Worm (Caenorhabditis elegans) whole organism, L4/young adult: ENCODE measurements around the gene F11D11.22.

ENCODE experiments used
- W03F9.2 ChIP-seq: fragments of 150-350 bp; optimal IDR thresholded peaks from 2 replicates; lab custom pipeline; 2014; ENCODE audit warnings: missing biosample characterization, missing genetic modification characterization
- dao-5 ChIP-seq: sonication (generic microtip); optimal IDR thresholded peaks from 2 replicates; lab custom pipeline; 2016; ENCODE audit warnings: missing genotype, missing genetic modification characterization, moderate library complexity, missing compliant biosample characterization

DNA sequence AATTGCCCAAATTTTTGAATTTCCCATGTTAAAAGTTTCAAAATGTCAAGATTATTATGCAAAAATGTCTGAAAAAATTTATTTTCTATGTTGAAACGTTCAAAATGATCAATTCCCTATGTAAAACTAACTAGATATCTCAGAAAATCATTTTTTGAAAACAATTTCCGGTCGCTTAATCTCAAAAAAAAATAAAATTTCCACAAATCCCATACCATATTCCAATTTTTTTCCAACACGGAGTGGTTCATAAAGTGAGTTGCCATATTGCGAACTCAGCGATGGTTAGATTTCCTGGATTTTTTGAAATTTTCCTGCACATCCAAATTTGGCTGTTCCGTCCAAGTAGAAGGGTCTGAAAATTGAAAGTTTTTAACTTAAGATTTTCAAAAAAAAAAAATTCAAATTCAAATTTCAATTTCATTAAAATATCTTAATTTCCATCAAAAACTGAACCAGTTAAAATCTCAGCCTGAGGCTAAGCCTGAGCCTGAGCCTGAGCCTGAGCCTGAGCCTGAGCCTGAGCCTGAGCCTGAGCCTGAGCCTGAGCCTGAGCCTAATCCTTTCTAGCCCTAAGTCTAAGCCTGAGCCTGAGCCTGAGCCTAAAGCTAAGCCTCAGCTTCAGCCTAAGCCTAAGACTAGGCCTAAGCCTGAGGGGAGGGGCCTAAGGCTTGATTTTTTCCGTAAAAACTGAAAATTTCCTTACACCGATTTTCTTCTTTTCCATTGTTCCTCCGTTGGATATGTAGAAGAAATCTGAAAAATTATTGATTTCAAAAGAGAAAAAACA lies 39.4 kb upstream of the F11D11.22 start:
- TF ChIP-seq dao-5 (tag; lab: Kevin White, UChicago) (no peak), W03F9.2 (no peak)
